Fruit fly (Drosophila melanogaster): ENCODE results near the gene RhoGAP71E.

Gene RhoGAP71E

DNA sequence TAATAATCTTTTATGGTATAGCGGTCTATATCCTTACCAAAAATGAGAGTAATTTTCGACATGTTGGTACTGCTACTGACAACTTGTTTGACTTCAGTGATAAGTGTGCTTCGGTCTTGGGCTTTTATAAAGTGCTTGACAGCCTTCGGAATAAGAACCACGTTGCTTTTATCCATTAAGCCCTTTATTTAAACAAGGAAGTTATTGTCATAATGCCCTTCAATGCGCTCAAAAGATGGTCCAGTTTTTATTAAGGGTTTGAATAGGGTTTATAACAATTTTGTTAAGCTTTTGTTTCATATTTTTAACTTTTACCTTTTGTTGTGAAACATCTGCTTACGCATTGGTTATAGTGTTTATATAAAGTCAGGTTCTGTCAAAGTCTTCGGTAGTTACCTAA lies 63.5 kb downstream of the RhoGAP71E start, which contains the start of the genes Eig71Ec and Eig71Ed:
Gene Eig71Ec, minus strand, starts transcription at position 101 of the 400 bp plus-strand sequence.
Gene Eig71Ed, plus strand, starts transcription at position 384 of the 400 bp plus-strand sequence.
- no peak for TF ChIP-seq Ets98B (GFP tag; IDR thresholded peaks at IDR 0.05)
- no peak for TF ChIP-seq CG4496 (GFP tag; IDR thresholded peaks at IDR 0.05)
- no peak for TF ChIP-seq EcR (GFP tag; optimal IDR thresholded peaks at IDR 0.05)
- TF ChIP-seq CG12605 (GFP tag; IDR thresholded peaks at IDR 0.05): no peak
- no peak for TF ChIP-seq CG13204 (GFP tag; optimal IDR thresholded peaks at IDR 0.05)
- TF ChIP-seq Snoo (tag; optimal IDR thresholded peaks at IDR 0.05): no peak
- no peak for TF ChIP-seq CG8301 (tag; optimal IDR thresholded peaks at IDR 0.05)
- no peak for TF ChIP-seq CG10348 (GFP tag; IDR thresholded peaks at IDR 0.05)
- no peak for TF ChIP-seq CG15710 (tag; optimal IDR thresholded peaks at IDR 0.05)
- no peak for TF ChIP-seq CG9948 (tag; optimal IDR thresholded peaks at IDR 0.05)
- no peak for TF ChIP-seq fd96Ca (GFP tag; IDR thresholded peaks at IDR 0.05)
- TF ChIP-seq Pif1B (GFP tag; optimal IDR thresholded peaks at IDR 0.05): no peak
- TF ChIP-seq CG14655 (GFP tag; optimal IDR thresholded peaks at IDR 0.05): no peak
- no peak for TF ChIP-seq CG32121 (GFP tag; IDR thresholded peaks at IDR 0.05)
- TF ChIP-seq CG8159 (tag; optimal IDR thresholded peaks at IDR 0.05): no peak
- TF ChIP-seq CG17806 (tag; optimal IDR thresholded peaks at IDR 0.05): no peak

DNA sequence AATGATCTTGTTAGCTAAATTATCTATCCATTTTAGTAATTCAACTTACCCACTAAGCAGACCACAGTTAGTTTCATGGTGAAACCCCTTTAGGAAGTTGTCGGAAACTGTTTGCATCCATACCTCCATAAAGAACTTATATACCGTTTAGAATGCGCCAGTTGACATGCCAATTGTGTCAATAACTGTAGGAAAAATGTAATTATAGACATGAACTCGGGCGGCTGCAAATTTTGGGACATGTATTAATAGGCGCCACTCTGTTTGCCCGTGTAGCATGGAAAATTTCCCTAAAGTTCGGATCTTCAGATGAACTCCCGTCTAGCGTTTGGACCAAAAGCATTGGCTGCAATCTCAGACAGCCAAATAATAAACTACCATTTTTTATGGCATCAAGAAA lies 67.2 kb downstream of the RhoGAP71E start, which contains the start of gene Eig71Ee:
Gene Eig71Ee, minus strand, starts transcription at position 101 of the 400 bp plus-strand sequence.
- TF ChIP-seq D1 (tag; optimal IDR thresholded peaks at IDR 0.05) (no peak), CG4496 (GFP tag; IDR thresholded peaks at IDR 0.05) (no peak), CG9948 (tag; optimal IDR thresholded peaks at IDR 0.05) (no peak), gl (tag; optimal IDR thresholded peaks at IDR 0.05) (no peak), Snoo (tag; optimal IDR thresholded peaks at IDR 0.05) (no peak), CG13204 (GFP tag; optimal IDR thresholded peaks at IDR 0.05) (no peak), CG12605 (GFP tag; IDR thresholded peaks at IDR 0.05) (no peak), CG32121 (GFP tag; IDR thresholded peaks at IDR 0.05) (no peak), CG14655 (GFP tag; optimal IDR thresholded peaks at IDR 0.05) (no peak)

DNA sequence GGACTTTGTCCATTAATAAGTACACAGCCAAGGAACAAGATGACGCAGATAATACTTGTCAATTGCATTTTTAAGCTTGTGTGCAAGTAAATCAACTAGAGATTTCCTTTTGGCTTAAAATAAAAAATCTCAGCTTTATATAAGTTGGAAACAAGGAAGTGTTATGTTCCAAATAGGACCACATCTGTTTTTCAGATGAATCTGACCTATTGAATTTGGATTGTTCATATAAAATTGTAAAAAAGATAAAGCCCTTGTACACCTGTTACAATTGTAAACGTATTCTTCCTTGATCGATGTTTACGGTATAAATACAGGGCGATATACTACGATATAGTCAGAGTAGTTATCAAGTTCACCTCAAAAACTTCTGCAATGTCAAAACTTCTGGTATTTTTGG lies 68.6 kb downstream of the RhoGAP71E start, which contains the start of the genes Eig71Ef and Eig71Eg:
Gene Eig71Ef, minus strand, starts transcription at position 101 of the 400 bp plus-strand sequence.
Gene Eig71Eg, plus strand, starts transcription at position 339 of the 400 bp plus-strand sequence.
- TF ChIP-seq Ets98B (GFP tag; IDR thresholded peaks at IDR 0.05) (no peak), Pif1B (GFP tag; optimal IDR thresholded peaks at IDR 0.05) (no peak), CG9948 (tag; optimal IDR thresholded peaks at IDR 0.05) (no peak), gl (tag; optimal IDR thresholded peaks at IDR 0.05) (no peak), CG32121 (GFP tag; IDR thresholded peaks at IDR 0.05) (no peak), rn (GFP tag; IDR thresholded peaks at IDR 0.05) (no peak), Snoo (tag; optimal IDR thresholded peaks at IDR 0.05) (no peak), D1 (tag; optimal IDR thresholded peaks at IDR 0.05) (no peak), CG4496 (GFP tag; IDR thresholded peaks at IDR 0.05) (no peak), CG10348 (GFP tag; IDR thresholded peaks at IDR 0.05) (no peak), CG13204 (GFP tag; optimal IDR thresholded peaks at IDR 0.05) (no peak), CG14655 (GFP tag; optimal IDR thresholded peaks at IDR 0.05) (no peak), CG15710 (tag; optimal IDR thresholded peaks at IDR 0.05) (no peak), CG17806 (tag; optimal IDR thresholded peaks at IDR 0.05) (no peak)
